Fruit fly (Drosophila melanogaster) whole organism, pupa: ENCODE results near the gene Npc2f.

Experiments used
- CG10348 ChIP-seq: fragments of 200-800 bp; sonication (Bioruptor generic); IDR thresholded peaks from 2 replicates; pipeline ENCODE4 v1.3.6; 2022; ENCODE audit warnings: missing biosample characterization, missing genetic modification characterization
- CG12605 ChIP-seq: fragments of 200-800 bp; sonication (Bioruptor generic); IDR thresholded peaks from 2 replicates; pipeline ENCODE4 v1.3.6; 2022; ENCODE audit warnings: missing biosample characterization, missing genetic modification characterization
- CG13204 ChIP-seq: fragments of 200-800 bp; sonication (Bioruptor generic); optimal IDR thresholded peaks from 2 replicates; lab custom pipeline; 2018; ENCODE audit warnings: missing biosample characterization, mild to moderate bottlenecking, missing genetic modification characterization, moderate library complexity
- CG14655 ChIP-seq: fragments of 200-800 bp; sonication (Bioruptor generic); optimal IDR thresholded peaks from 3 replicates; lab custom pipeline; 2017; ENCODE audit warnings: mild to moderate bottlenecking, missing biosample characterization, missing genetic modification reagents, missing genetic modification characterization
- CG15710 ChIP-seq: fragments of 200-800 bp; sonication (Bioruptor generic); optimal IDR thresholded peaks from 2 replicates; lab custom pipeline; 2018; ENCODE audit warnings: missing biosample characterization, mild to moderate bottlenecking, missing genetic modification characterization, moderate library complexity
- CG17806 ChIP-seq: fragments of 200-800 bp; sonication (Bioruptor generic); optimal IDR thresholded peaks from 2 replicates; lab custom pipeline; 2018; ENCODE audit warnings: missing biosample characterization, mild to moderate bottlenecking, missing genetic modification characterization, moderate library complexity
- CG32121 ChIP-seq: fragments of 200-800 bp; sonication (Bioruptor generic); IDR thresholded peaks from 2 replicates; pipeline ENCODE4 v1.3.6; 2022; ENCODE audit warnings: missing biosample characterization, missing genetic modification characterization
- CG34367 ChIP-seq: fragments of 200-800 bp; sonication (Bioruptor generic); optimal IDR thresholded peaks from 2 replicates; lab custom pipeline; 2018; ENCODE audit warnings: missing biosample characterization, mild to moderate bottlenecking, missing genetic modification characterization
- CG4496 ChIP-seq: fragments of 200-800 bp; sonication (Bioruptor generic); IDR thresholded peaks from 3 replicates; pipeline ENCODE4 v1.3.6; 2022; ENCODE audit warnings: missing biosample characterization, missing genetic modification characterization
- CG8159 ChIP-seq: fragments of 200-800 bp; sonication (Bioruptor generic); optimal IDR thresholded peaks from 3 replicates; lab custom pipeline; 2018; ENCODE audit warnings: missing biosample characterization, mild to moderate bottlenecking, missing genetic modification characterization, moderate library complexity
- CG8301 ChIP-seq: fragments of 200-800 bp; sonication (Bioruptor generic); optimal IDR thresholded peaks from 2 replicates; lab custom pipeline; 2018; ENCODE audit warnings: missing biosample characterization, mild to moderate bottlenecking, missing genetic modification characterization
- CG9948 ChIP-seq: fragments of 200-800 bp; sonication (Bioruptor generic); optimal IDR thresholded peaks from 2 replicates; lab custom pipeline; 2018; ENCODE audit warnings: missing biosample characterization, mild to moderate bottlenecking, missing genetic modification characterization, moderate library complexity
- D1 ChIP-seq: fragments of 200-800 bp; sonication (Bioruptor generic); optimal IDR thresholded peaks from 2 replicates; lab custom pipeline; 2018; ENCODE audit warnings: missing biosample characterization, mild to moderate bottlenecking, missing genetic modification characterization, moderate library complexity
- EcR ChIP-seq: fragments of 200-800 bp; sonication (Bioruptor generic); optimal IDR thresholded peaks from 3 replicates; lab custom pipeline; 2019; ENCODE audit warnings: missing biosample characterization, missing genetic modification characterization, mild to moderate bottlenecking, moderate library complexity, missing genetic modification reagents
- Ets98B ChIP-seq: fragments of 200-800 bp; sonication (Bioruptor generic); IDR thresholded peaks from 2 replicates; pipeline ENCODE4 v1.3.6; 2022; ENCODE audit warnings: missing biosample characterization, missing genetic modification characterization
- Pif1A ChIP-seq: fragments of 200-800 bp; sonication (Bioruptor generic); optimal IDR thresholded peaks from 3 replicates; lab custom pipeline; 2016; ENCODE audit warnings: missing biosample characterization, missing genetic modification characterization
- Pif1B ChIP-seq: fragments of 200-800 bp; sonication (Bioruptor generic); optimal IDR thresholded peaks from 3 replicates; lab custom pipeline; 2016; ENCODE audit warnings: missing biosample characterization, missing genetic modification characterization
- Snoo ChIP-seq: fragments of 200-800 bp; sonication (Bioruptor generic); optimal IDR thresholded peaks from 3 replicates; lab custom pipeline; 2017; ENCODE audit warnings: missing biosample characterization, mild to moderate bottlenecking, missing genetic modification characterization, inconsistent platforms
- fd96Ca ChIP-seq: fragments of 200-800 bp; sonication (Bioruptor generic); IDR thresholded peaks from 3 replicates; pipeline ENCODE4 v1.3.6; 2022; ENCODE audit warnings: missing biosample characterization, missing genetic modification characterization
- gl ChIP-seq: fragments of 200-800 bp; sonication (Bioruptor generic); optimal IDR thresholded peaks from 2 replicates; lab custom pipeline; 2018; ENCODE audit warnings: missing biosample characterization, mild to moderate bottlenecking, missing genetic modification characterization
- rn ChIP-seq: fragments of 200-800 bp; sonication (Bioruptor generic); IDR thresholded peaks from 2 replicates; pipeline ENCODE4 v1.3.6; 2022; ENCODE audit warnings: missing biosample characterization, missing genetic modification characterization

The Npc2f gene

dm6 chr3R:24141013-24141592 lies 3.4 kb downstream of the Npc2f start, which contains the start of gene Kal1:
TSS of gene Kal1 (plus strand) at chr3R:24141395.
- TF ChIP-seq Ets98B (GFP tag; lab: Robert Waterston, UW) (peak; percentile 98), CG12605 (GFP tag; lab: Robert Waterston, UW) (peak; percentile 98), CG15710 (tag; lab: Kevin White, UChicago) (peak; percentile 98), CG17806 (tag; lab: Kevin White, UChicago) (peak; percentile 98), CG8301 (tag; lab: Kevin White, UChicago) (peak; percentile 95), Snoo (tag; lab: Kevin White, UChicago) (peak; percentile 99), CG9948 (tag; lab: Kevin White, UChicago) (peak; percentile 97), EcR (GFP tag; lab: Kevin White, UChicago) (peak; percentile 79), Pif1A (GFP tag; lab: Kevin White, UChicago) (peak; percentile 96), gl (tag; lab: Kevin White, UChicago) (peak; percentile 96), Pif1B (GFP tag; lab: Kevin White, UChicago) (peak; percentile 97), rn (GFP tag; lab: Robert Waterston, UW) (peak; percentile 92), CG4496 (GFP tag; lab: Robert Waterston, UW) (peak; percentile 97), fd96Ca (GFP tag; lab: Robert Waterston, UW) (peak; percentile 97), CG8159 (peak; percentile 98), D1 (tag; lab: Kevin White, UChicago) (peak; percentile 92), CG10348 (peak; percentile 79), CG13204 (GFP tag; lab: Kevin White, UChicago) (peak; percentile 98), CG34367 (peak; percentile 97), CG14655 (GFP tag; lab: Kevin White, UChicago) (peak; percentile 96), CG32121 (peak; percentile 98)

dm6 chr3R:24142971-24143370 lies 5.3 kb downstream of the Npc2f start:
- TF ChIP-seq CG32121 (peak; percentile 55), rn (GFP tag; lab: Robert Waterston, UW) (peak; percentile 81), Pif1A (GFP tag; lab: Kevin White, UChicago) (peak; percentile 86), Pif1B (GFP tag; lab: Kevin White, UChicago) (peak; percentile 88), CG34367 (peak; percentile 80), CG4496 (GFP tag; lab: Robert Waterston, UW) (peak; percentile 89), CG12605 (GFP tag; lab: Robert Waterston, UW) (peak; percentile 82), D1 (tag; lab: Kevin White, UChicago) (peak; percentile 46), gl (tag; lab: Kevin White, UChicago) (peak; percentile 75), EcR (GFP tag; lab: Kevin White, UChicago) (no peak), CG17806 (tag; lab: Kevin White, UChicago) (peak; percentile 89), CG13204 (GFP tag; lab: Kevin White, UChicago) (peak; percentile 38), CG10348 (no peak), fd96Ca (GFP tag; lab: Robert Waterston, UW) (peak; percentile 89), Ets98B (GFP tag; lab: Robert Waterston, UW) (peak; percentile 81), CG15710 (tag; lab: Kevin White, UChicago) (peak; percentile 89), CG8301 (tag; lab: Kevin White, UChicago) (peak; percentile 78), CG8159 (peak; percentile 92), CG9948 (tag; lab: Kevin White, UChicago) (peak; percentile 85), Snoo (tag; lab: Kevin White, UChicago) (peak; percentile 83), CG14655 (GFP tag; lab: Kevin White, UChicago) (peak; percentile 85)
- TF ChIP-seq, all 21 proteins: peak for 19

dm6 chr3R:24143372-24143771 lies 5.7 kb downstream of the Npc2f start:
- peak; percentile 18 for TF ChIP-seq CG13204 (GFP tag; lab: Kevin White, UChicago)
- TF ChIP-seq CG8159: no peak
- peak; percentile 21; the same call in 1 of the 2 replicates for TF ChIP-seq CG32121
- TF ChIP-seq Pif1A (GFP tag; lab: Kevin White, UChicago): no peak
- no peak for TF ChIP-seq Pif1B (GFP tag; lab: Kevin White, UChicago)
- TF ChIP-seq gl (tag; lab: Kevin White, UChicago): no peak
- TF ChIP-seq CG9948 (tag; lab: Kevin White, UChicago): no peak

- TF ChIP-seq CG8159 (peak; percentile 60), Ets98B (GFP tag; lab: Robert Waterston, UW) (no peak), rn (GFP tag; lab: Robert Waterston, UW) (no peak), CG15710 (tag; lab: Kevin White, UChicago) (peak; percentile 53), gl (tag; lab: Kevin White, UChicago) (no peak), Pif1B (GFP tag; lab: Kevin White, UChicago) (peak; percentile 67), D1 (tag; lab: Kevin White, UChicago) (no peak), fd96Ca (GFP tag; lab: Robert Waterston, UW) (peak; percentile 30; the same call in 1 of the 3 replicates), CG4496 (GFP tag; lab: Robert Waterston, UW) (no peak), Pif1A (GFP tag; lab: Kevin White, UChicago) (peak; percentile 68), CG9948 (tag; lab: Kevin White, UChicago) (peak; percentile 53), CG17806 (tag; lab: Kevin White, UChicago) (peak; percentile 32), CG10348 (no peak), CG12605 (GFP tag; lab: Robert Waterston, UW) (no peak), EcR (GFP tag; lab: Kevin White, UChicago) (no peak), CG34367 (peak; percentile 54), Snoo (tag; lab: Kevin White, UChicago) (peak; percentile 26), CG8301 (tag; lab: Kevin White, UChicago) (peak; percentile 64), CG13204 (GFP tag; lab: Kevin White, UChicago) (no peak), CG14655 (GFP tag; lab: Kevin White, UChicago) (peak; percentile 84), CG32121 (no peak)
Measured at dm6 chr3R:24143779-24144178, 6.1 kb downstream of the Npc2f start.

- TF ChIP-seq CG14655 (GFP tag; lab: Kevin White, UChicago) (peak; percentile 90), Snoo (tag; lab: Kevin White, UChicago) (no peak), CG8301 (tag; lab: Kevin White, UChicago) (peak; percentile 86), CG17806 (tag; lab: Kevin White, UChicago) (peak; percentile 79), CG34367 (peak; percentile 70), CG9948 (tag; lab: Kevin White, UChicago) (peak; percentile 85), CG32121 (0 out of 2 replicates have a peak, but pooled peaks have one; percentile 7), CG8159 (peak; percentile 75), Pif1A (GFP tag; lab: Kevin White, UChicago) (peak; percentile 78), Ets98B (GFP tag; lab: Robert Waterston, UW) (peak; percentile 17; the same call in 1 of the 2 replicates), EcR (GFP tag; lab: Kevin White, UChicago) (no peak), CG4496 (GFP tag; lab: Robert Waterston, UW) (peak; percentile 62; the same call in 2 of the 3 replicates), CG10348 (no peak), rn (GFP tag; lab: Robert Waterston, UW) (no peak), D1 (tag; lab: Kevin White, UChicago) (peak; percentile 47), CG15710 (tag; lab: Kevin White, UChicago) (peak; percentile 74), gl (tag; lab: Kevin White, UChicago) (peak; percentile 60), Pif1B (GFP tag; lab: Kevin White, UChicago) (peak; percentile 62), CG12605 (GFP tag; lab: Robert Waterston, UW) (no peak), CG13204 (GFP tag; lab: Kevin White, UChicago) (no peak), fd96Ca (GFP tag; lab: Robert Waterston, UW) (peak; percentile 72; the same call in 2 of the 3 replicates)
Measured at dm6 chr3R:24144542-24144941, 6.8 kb downstream of the Npc2f start.
